Worm (Caenorhabditis elegans): ENCODE data around the gene Y19D2B.1.

- TF ChIP-seq him-1 (tag; optimal IDR thresholded peaks at IDR 0.05) = no peak
- no peak for TF ChIP-seq dao-5 (tag; optimal IDR thresholded peaks at IDR 0.05)
- TF ChIP-seq W03F9.2 (tag; optimal IDR thresholded peaks at IDR 0.05) = no peak
These were observed 4.4 kb downstream of the Y19D2B.1 start, which contains the start of gene tba-4 for ce11 chrII:10918293-10918756.

Measured in whole organism, L4/young adult.